Fruit fly (Drosophila melanogaster) whole organism, wandering third instar larva: ENCODE results near the gene nkt.

ENCODE experiments used
- CG32264 ChIP-seq: fragments of 200-800 bp; sonication (Bioruptor generic); optimal IDR thresholded peaks from 2 replicates; lab custom pipeline; 2016; ENCODE audit warnings: missing biosample characterization, missing genetic modification characterization
- Dfd ChIP-seq: fragments of >200 bp; optimal IDR thresholded peaks from 2 replicates; lab custom pipeline; 2017; ENCODE audit warnings: missing biosample characterization, missing genetic modification characterization
- dmrt93B ChIP-seq: fragments of 200-800 bp; sonication (Bioruptor generic); optimal IDR thresholded peaks from 2 replicates; lab custom pipeline; 2018; ENCODE audit warnings: missing biosample characterization, mild to moderate bottlenecking, missing genetic modification characterization
- dsf ChIP-seq: sonication (Bioruptor generic); optimal IDR thresholded peaks from 2 replicates; lab custom pipeline; 2016; ENCODE audit warnings: missing biosample characterization, missing genetic modification characterization, borderline replicate concordance
- pan ChIP-seq: fragments of >200 bp; optimal IDR thresholded peaks from 2 replicates; lab custom pipeline; 2017
- sage ChIP-seq: fragments of 200-800 bp; sonication (Bioruptor generic); optimal IDR thresholded peaks from 2 replicates; lab custom pipeline; 2016; ENCODE audit warnings: missing biosample characterization, mild to moderate bottlenecking, missing genetic modification characterization
- sv ChIP-seq: fragments of 200-800 bp; sonication (Bioruptor generic); optimal IDR thresholded peaks from 3 replicates; lab custom pipeline; 2016; ENCODE audit warnings: missing biosample characterization, missing genetic modification characterization
- usp ChIP-seq: fragments of >200 bp; optimal IDR thresholded peaks from 2 replicates; lab custom pipeline; 2017; ENCODE audit warnings: missing biosample characterization, missing genetic modification characterization

dm6 chr3L:11241949-11242348 lies 40.8 kb downstream of the nkt start:
- TF ChIP-seq sage (GFP tag; lab: Kevin White, UChicago) (no peak), dsf (GFP tag; lab: Kevin White, UChicago) (no peak), usp (no peak), CG32264 (GFP tag; lab: Kevin White, UChicago) (no peak), sv (GFP tag; lab: Kevin White, UChicago) (no peak), Dfd (GFP tag; lab: Kevin White, UChicago) (no peak), pan (lab: Kevin White, UChicago) (no peak), dmrt93B (GFP tag; lab: Kevin White, UChicago) (no peak)
